Worm (Caenorhabditis elegans) whole organism, L4 larva: ENCODE results near the gene B0563.1.

ENCODE experiments used
- F10B5.3 ChIP-seq: sonication (generic microtip); optimal IDR thresholded peaks from 2 replicates; lab custom pipeline; 2016; ENCODE audit warnings: mild to moderate bottlenecking, missing genetic modification characterization, missing compliant biosample characterization
- F37D6.2 ChIP-seq: sonication (generic microtip); optimal IDR thresholded peaks from 2 replicates; lab custom pipeline; 2016; ENCODE audit warnings: mild to moderate bottlenecking, missing genetic modification characterization, missing compliant biosample characterization
- R02D3.7 ChIP-seq: fragments of 150-350 bp; sonication (generic microtip); optimal IDR thresholded peaks from 3 replicates; lab custom pipeline; 2014; ENCODE audit warnings: missing biosample characterization, missing genetic modification characterization
- Y48G9A.11 ChIP-seq: fragments of 200-800 bp; sonication (Bioruptor generic); IDR thresholded peaks from 2 replicates; pipeline ENCODE4 v1.3.6; 2022; ENCODE audit warnings: missing genetic modification reagents, missing genetic modification characterization, missing compliant biosample characterization
- Y5F2A.4 ChIP-seq: fragments of 200-800 bp; sonication (Bioruptor generic); optimal IDR thresholded peaks from 2 replicates; lab custom pipeline; 2018; ENCODE audit warnings: mild to moderate bottlenecking, missing genetic modification characterization, missing compliant biosample characterization
- ZK337.2 ChIP-seq: fragments of 200-800 bp; sonication (Bioruptor generic); IDR thresholded peaks from 2 replicates; pipeline ENCODE4 v1.3.6; 2022; ENCODE audit warnings: missing genetic modification reagents, missing genetic modification characterization, missing compliant biosample characterization
- aly-2 ChIP-seq: sonication (generic microtip); optimal IDR thresholded peaks from 2 replicates; lab custom pipeline; 2018; ENCODE audit warnings: missing biosample characterization, missing genetic modification characterization
- ama-1 ChIP-seq: fragments of 150-350 bp; optimal IDR thresholded peaks from 2 replicates; lab custom pipeline; 2014; ENCODE audit warnings: inconsistent platforms, mixed read lengths
- ceh-20 ChIP-seq: fragments of 200-800 bp; sonication (Bioruptor generic); IDR thresholded peaks from 2 replicates; pipeline ENCODE4 v1.3.6; 2022; ENCODE audit warnings: missing genetic modification reagents, missing genetic modification characterization, missing compliant biosample characterization
- ceh-44 ChIP-seq: fragments of 200-800 bp; sonication (Bioruptor generic); IDR thresholded peaks from 2 replicates; pipeline ENCODE4 v1.3.6; 2022; ENCODE audit warnings: missing genetic modification reagents, missing genetic modification characterization, missing compliant biosample characterization
- ceh-82 ChIP-seq: sonication (generic microtip); optimal IDR thresholded peaks from 2 replicates; lab custom pipeline; 2017; ENCODE audit warnings: missing biosample characterization, missing genetic modification characterization
- daf-12 ChIP-seq: fragments of 150-350 bp; optimal IDR thresholded peaks from 2 replicates; lab custom pipeline; 2014; ENCODE audit warnings: missing biosample characterization, missing genetic modification reagents, missing genetic modification characterization
- daf-16 ChIP-seq, 3 experiments: sonication (generic microtip); optimal IDR thresholded peaks; 2 replicates each; lab custom pipeline; 2016 to 2017; ENCODE audit warnings: missing genetic modification characterization in 3 of 3, missing genetic modification reagents in 3 of 3, mild to moderate bottlenecking in 2 of 3, missing compliant biosample characterization in 2 of 3, missing biosample characterization in 1 of 3, moderate library complexity in 1 of 3
- dmd-6 ChIP-seq: fragments of 200-800 bp; sonication (Bioruptor generic); IDR thresholded peaks from 2 replicates; pipeline ENCODE4 v1.3.6; 2022; ENCODE audit warnings: missing genetic modification reagents, missing genetic modification characterization, missing compliant biosample characterization
- dmd-9 ChIP-seq: fragments of 200-800 bp; sonication (Bioruptor generic); IDR thresholded peaks from 2 replicates; pipeline ENCODE4 v1.3.6; 2022; ENCODE audit warnings: missing genetic modification reagents, missing genetic modification characterization, missing compliant biosample characterization
- dve-1 ChIP-seq: sonication (generic microtip); optimal IDR thresholded peaks from 2 replicates; lab custom pipeline; 2017; ENCODE audit warnings: antibody characterized with exemption, mild to moderate bottlenecking, missing genetic modification characterization, missing compliant biosample characterization; ENCODE audit not compliant: insufficient read depth
- fos-1 ChIP-seq: fragments of 150-350 bp; optimal IDR thresholded peaks from 2 replicates; lab custom pipeline; 2014; ENCODE audit warnings: missing biosample characterization, missing genetic modification characterization
- gei-8 ChIP-seq: fragments of 200-800 bp; sonication (Bioruptor generic); optimal IDR thresholded peaks from 2 replicates; lab custom pipeline; 2018; ENCODE audit warnings: mild to moderate bottlenecking, missing genetic modification characterization, missing compliant biosample characterization
- hif-1 ChIP-seq, 2 experiments: sonication (generic microtip); optimal IDR thresholded peaks; 2 replicates each; lab custom pipeline; 2016 to 2017; ENCODE audit warnings: missing compliant biosample characterization in 2 of 2, missing genetic modification characterization in 2 of 2, missing genetic modification reagents in 2 of 2, missing genotype in 2 of 2, mild to moderate bottlenecking in 1 of 2
- hlh-11 ChIP-seq: fragments of 200-800 bp; sonication (Bioruptor generic); optimal IDR thresholded peaks from 2 replicates; lab custom pipeline; 2018; ENCODE audit warnings: mild to moderate bottlenecking, missing genetic modification characterization, missing compliant biosample characterization
- hmg-1.1 ChIP-seq: fragments of 200-800 bp; sonication (Bioruptor generic); IDR thresholded peaks from 2 replicates; pipeline ENCODE4 v1.3.6; 2022; ENCODE audit warnings: missing genetic modification reagents, missing genetic modification characterization, missing compliant biosample characterization
- lin-15B ChIP-seq: fragments of 150-350 bp; sonication (generic microtip); optimal IDR thresholded peaks from 3 replicates; lab custom pipeline; 2014; ENCODE audit warnings: missing biosample characterization, missing genetic modification characterization
- madf-5 ChIP-seq, 2 experiments: fragments of 200-800 bp; sonication (Bioruptor generic); IDR thresholded peaks; 2 replicates each; pipeline ENCODE4 v1.3.6; 2022; ENCODE audit warnings: missing compliant biosample characterization in 2 of 2, missing genetic modification characterization in 2 of 2
- mdl-1 ChIP-seq, 2 experiments: fragments of 150-350 bp in 1 of 2; sonication (generic microtip) in 1 of 2; optimal IDR thresholded peaks; 2 replicates each; lab custom pipeline; 2014 to 2017; ENCODE audit warnings: missing biosample characterization in 2 of 2, missing genetic modification characterization in 2 of 2
- mep-1 ChIP-seq: fragments of 150-350 bp; sonication (generic microtip); optimal IDR thresholded peaks from 3 replicates; lab custom pipeline; 2014; ENCODE audit warnings: missing biosample characterization, missing genetic modification characterization
- mes-2 ChIP-seq: sonication (generic microtip); optimal IDR thresholded peaks from 2 replicates; lab custom pipeline; 2016; ENCODE audit warnings: missing genotype, mild to moderate bottlenecking, missing genetic modification characterization, missing compliant biosample characterization; ENCODE audit not compliant: poor library complexity, severe bottlenecking
- mxl-3 ChIP-seq: fragments of 200-800 bp; sonication (Bioruptor generic); optimal IDR thresholded peaks from 2 replicates; lab custom pipeline; 2018; ENCODE audit warnings: mild to moderate bottlenecking, missing genetic modification characterization, missing compliant biosample characterization
- nhr-10 ChIP-seq: fragments of 150-350 bp; optimal IDR thresholded peaks from 2 replicates; lab custom pipeline; 2014; ENCODE audit warnings: missing biosample characterization, missing genetic modification characterization
- nhr-102 ChIP-seq: sonication (generic microtip); optimal IDR thresholded peaks from 2 replicates; lab custom pipeline; 2016; ENCODE audit warnings: mild to moderate bottlenecking, missing genetic modification characterization, moderate library complexity, missing compliant biosample characterization
- nhr-11 ChIP-seq: fragments of 150-350 bp; optimal IDR thresholded peaks from 2 replicates; lab custom pipeline; 2014; ENCODE audit warnings: missing biosample characterization, missing genetic modification characterization
- nhr-237 ChIP-seq: sonication (generic microtip); optimal IDR thresholded peaks from 2 replicates; lab custom pipeline; 2017; ENCODE audit warnings: missing biosample characterization, missing genetic modification characterization
- nhr-25 ChIP-seq: sonication (generic microtip); optimal IDR thresholded peaks from 2 replicates; lab custom pipeline; 2017; ENCODE audit warnings: missing genetic modification characterization, mild to moderate bottlenecking, missing compliant biosample characterization, antibody characterized with exemption, moderate library complexity, borderline replicate concordance; ENCODE audit not compliant: insufficient read depth
- nhr-28 ChIP-seq: fragments of 150-350 bp; optimal IDR thresholded peaks from 2 replicates; lab custom pipeline; 2014; ENCODE audit warnings: missing biosample characterization, missing genetic modification characterization
- nhr-42 ChIP-seq: fragments of 200-800 bp; sonication (Bioruptor generic); IDR thresholded peaks from 2 replicates; pipeline ENCODE4 v1.3.6; 2022; ENCODE audit warnings: missing genetic modification characterization, missing compliant biosample characterization
- nhr-48 ChIP-seq: sonication (generic microtip); optimal IDR thresholded peaks from 2 replicates; lab custom pipeline; 2016; ENCODE audit warnings: mild to moderate bottlenecking, missing genetic modification characterization, missing compliant biosample characterization
- nhr-76 ChIP-seq: fragments of 150-350 bp; optimal IDR thresholded peaks from 2 replicates; lab custom pipeline; 2014; ENCODE audit warnings: missing biosample characterization, missing genetic modification characterization
- nhr-77 ChIP-seq: fragments of 150-350 bp; optimal IDR thresholded peaks from 2 replicates; lab custom pipeline; 2014; ENCODE audit warnings: missing biosample characterization, missing genetic modification characterization
- saeg-2 ChIP-seq: fragments of 200-800 bp; sonication (Bioruptor generic); IDR thresholded peaks from 2 replicates; pipeline ENCODE4 v1.3.6; 2022; ENCODE audit warnings: missing genetic modification reagents, missing genetic modification characterization, missing compliant biosample characterization
- sdz-12 ChIP-seq: fragments of 200-800 bp; sonication (Bioruptor generic); optimal IDR thresholded peaks from 2 replicates; lab custom pipeline; 2018; ENCODE audit warnings: mild to moderate bottlenecking, missing genetic modification characterization, missing compliant biosample characterization
- set-16 ChIP-seq: fragments of 200-800 bp; sonication (Bioruptor generic); IDR thresholded peaks from 2 replicates; pipeline ENCODE4 v1.3.6; 2022; ENCODE audit warnings: missing genetic modification reagents, missing genetic modification characterization, missing compliant biosample characterization
- skn-1 ChIP-seq: fragments of 150-350 bp; optimal IDR thresholded peaks from 2 replicates; lab custom pipeline; 2014; ENCODE audit warnings: missing biosample characterization, missing genetic modification characterization
- snpc-1.2 ChIP-seq: fragments of 200-800 bp; sonication (Bioruptor generic); IDR thresholded peaks from 2 replicates; pipeline ENCODE4 v1.3.6; 2022; ENCODE audit warnings: missing genetic modification reagents, missing genetic modification characterization, missing compliant biosample characterization
- snpc-4 ChIP-seq: fragments of 150-350 bp; optimal IDR thresholded peaks from 2 replicates; lab custom pipeline; 2014; ENCODE audit warnings: missing biosample characterization, missing genetic modification characterization
- spr-3 ChIP-seq: fragments of 200-800 bp; sonication (Bioruptor generic); optimal IDR thresholded peaks from 2 replicates; lab custom pipeline; 2018; ENCODE audit warnings: mild to moderate bottlenecking, missing genetic modification characterization, missing compliant biosample characterization
- tag-97 ChIP-seq: fragments of 200-800 bp; sonication (Bioruptor generic); IDR thresholded peaks from 2 replicates; pipeline ENCODE4 v1.3.6; 2022; ENCODE audit warnings: missing genetic modification characterization, missing compliant biosample characterization
- unc-130 ChIP-seq: sonication (generic microtip); optimal IDR thresholded peaks from 2 replicates; lab custom pipeline; 2016; ENCODE audit warnings: missing genetic modification reagents, missing genetic modification characterization, missing compliant biosample characterization
- unc-39 ChIP-seq: sonication (generic microtip); optimal IDR thresholded peaks from 2 replicates; lab custom pipeline; 2017; ENCODE audit warnings: missing biosample characterization, missing genetic modification characterization
- unc-62 ChIP-seq, 3 experiments: fragments of 150-350 bp in 1 of 3; sonication (generic microtip); optimal IDR thresholded peaks in 2 of 3; peaks in 1 of 3; 1 replicate in 1 of 3; 2 replicates in 2 of 3; lab custom pipeline; 2014 to 2017; ENCODE audit warnings: missing biosample characterization in 3 of 3, missing genetic modification characterization in 3 of 3, missing genetic modification reagents in 3 of 3, missing genotype in 1 of 3
- ztf-7 ChIP-seq: fragments of 150-350 bp; optimal IDR thresholded peaks from 2 replicates; lab custom pipeline; 2014; ENCODE audit warnings: missing biosample characterization, missing genetic modification characterization

The B0563.1 gene

ce11 chrX:9212675-9213074 is 41.3 kb downstream of the B0563.1 start (continued):
- TF ChIP-seq mes-2 (no peak), snpc-1.2 (GFP tag; lab: Robert Waterston, UW) (no peak), nhr-102 (no peak), sdz-12 (no peak), dve-1 (tag; lab: Kevin White, UChicago) (peak; percentile 62), gei-8 (GFP tag; lab: Kevin White, UChicago) (no peak), ceh-44 (GFP tag; lab: Robert Waterston, UW) (no peak), spr-3 (GFP tag; lab: Kevin White, UChicago) (no peak), nhr-25 (tag; lab: Kevin White, UChicago) (no peak), hlh-11 (tag; lab: Kevin White, UChicago) (peak; percentile 40), madf-5 (GFP tag; IDR thresholded peaks at IDR 0.05; lab: Robert Waterston, UW) (no peak), nhr-42 (GFP tag; lab: Robert Waterston, UW) (no peak), nhr-237 (tag; lab: Kevin White, UChicago) (no peak), tag-97 (GFP tag; lab: Robert Waterston, UW) (no peak), set-16 (no peak), nhr-48 (tag; lab: Kevin White, UChicago) (no peak), lin-15B (tag; lab: Kevin White, UChicago) (no peak), ZK337.2 (GFP tag; lab: Robert Waterston, UW) (no peak), daf-12 (tag; lab: Kevin White, UChicago) (no peak), mdl-1 (tag; optimal IDR thresholded peaks at IDR 0.05; lab: Kevin White, UChicago) (peak in 1 of 2 experiments; percentile 53), ceh-20 (GFP tag; lab: Robert Waterston, UW) (no peak), unc-62 (GFP tag; optimal IDR thresholded peaks at IDR 0.05 in 1 of 2; lab: Kevin White, UChicago) (no peak), unc-62 (tag; optimal IDR thresholded peaks at IDR 0.05; lab: Kevin White, UChicago) (no peak), unc-39 (tag; lab: Kevin White, UChicago) (no peak), snpc-4 (tag; lab: Kevin White, UChicago) (no peak), unc-130 (GFP tag; lab: Kevin White, UChicago) (no peak), F10B5.3 (tag; lab: Kevin White, UChicago) (no peak), nhr-76 (tag; lab: Kevin White, UChicago) (no peak)

ce11 chrX:9213873-9214341 is 42.6 kb downstream of the B0563.1 start, which contains the start of gene C35B8.3:
Gene C35B8.3, plus strand, starts transcription at chrX:9213923.
- TF ChIP-seq Y48G9A.11 (GFP tag; lab: Robert Waterston, UW) (no peak), daf-12 (tag; lab: Kevin White, UChicago) (no peak), ceh-82 (tag; lab: Kevin White, UChicago) (no peak), aly-2 (no peak), fos-1 (tag; lab: Kevin White, UChicago) (no peak), nhr-77 (tag; lab: Kevin White, UChicago) (peak; percentile 76), nhr-237 (tag; lab: Kevin White, UChicago) (no peak), ama-1 (lab: Kevin White, UChicago) (no peak), nhr-28 (tag; lab: Kevin White, UChicago) (peak; percentile 88), nhr-11 (tag; lab: Kevin White, UChicago) (no peak), dmd-6 (GFP tag; lab: Robert Waterston, UW) (peak; percentile 82), nhr-10 (peak; percentile 41), nhr-102 (peak; percentile 35), dmd-9 (GFP tag; lab: Robert Waterston, UW) (no peak), hif-1 (tag; optimal IDR thresholded peaks at IDR 0.05; lab: Kevin White, UChicago) (peak in 1 of 2 experiments; percentile 36), Y5F2A.4 (no peak), hmg-1.1 (GFP tag; lab: Robert Waterston, UW) (no peak), mdl-1 (tag; optimal IDR thresholded peaks at IDR 0.05; lab: Kevin White, UChicago) (peak; percentile 15 to 91), nhr-48 (tag; lab: Kevin White, UChicago) (peak; percentile 83), R02D3.7 (tag; lab: Kevin White, UChicago) (no peak), daf-16 (GFP tag; optimal IDR thresholded peaks at IDR 0.05; lab: Kevin White, UChicago) (no peak), daf-16 (tag; optimal IDR thresholded peaks at IDR 0.05; lab: Kevin White, UChicago) (peak; percentile 81), saeg-2 (GFP tag; lab: Robert Waterston, UW) (no peak), mxl-3 (GFP tag; lab: Kevin White, UChicago) (peak; percentile 67), mep-1 (tag; lab: Kevin White, UChicago) (peak; percentile 31), sdz-12 (no peak), ztf-7 (tag; lab: Kevin White, UChicago) (no peak), F37D6.2 (tag; lab: Kevin White, UChicago) (no peak), hlh-11 (tag; lab: Kevin White, UChicago) (peak; percentile 84), skn-1 (tag; lab: Kevin White, UChicago) (no peak)
